Fruit fly (Drosophila melanogaster) whole organism, embryonic: ENCODE data around the gene NitFhit.

Experiments used
- Ada2b ChIP-seq: fragments of 200-800 bp; sonication (Bioruptor generic); IDR thresholded peaks from 2 replicates; pipeline ENCODE4 v1.3.6; 2022; ENCODE audit warnings: missing biosample characterization, missing genetic modification characterization
- Aef1 ChIP-seq: fragments of 200-800 bp; sonication (Bioruptor generic); IDR thresholded peaks from 3 replicates; pipeline ENCODE4 v1.3.6; 2022; ENCODE audit warnings: missing biosample characterization, missing genetic modification characterization
- Awh ChIP-seq: fragments of 200-800 bp; sonication (Bioruptor generic); IDR thresholded peaks from 2 replicates; pipeline ENCODE4, ENCODE4 v1.3.6; 2022; ENCODE audit warnings: missing biosample characterization, missing genetic modification characterization
- BtbVII ChIP-seq: fragments of 200-800 bp; sonication (Bioruptor generic); optimal IDR thresholded peaks from 3 replicates; lab custom pipeline; 2017; ENCODE audit warnings: missing biosample characterization, mild to moderate bottlenecking, missing genetic modification characterization
- CG10979 ChIP-seq: fragments of 200-800 bp; sonication (Bioruptor generic); optimal IDR thresholded peaks from 2 replicates; lab custom pipeline; 2018; ENCODE audit warnings: missing biosample characterization, mild to moderate bottlenecking, missing genetic modification characterization, moderate library complexity
- CG12104 ChIP-seq: fragments of 200-800 bp; sonication (Bioruptor generic); optimal IDR thresholded peaks from 3 replicates; lab custom pipeline; 2016; ENCODE audit warnings: missing biosample characterization, missing genetic modification characterization
- CG13775 ChIP-seq: fragments of 200-800 bp; sonication (Bioruptor generic); optimal IDR thresholded peaks from 3 replicates; lab custom pipeline; 2017; ENCODE audit warnings: missing biosample characterization, mild to moderate bottlenecking, missing genetic modification characterization
- CG14014 ChIP-seq: fragments of 200-800 bp; sonication (Bioruptor generic); IDR thresholded peaks from 2 replicates; pipeline ENCODE4 v1.3.6; 2022; ENCODE audit warnings: missing biosample characterization, missing genetic modification characterization
- CG14441 ChIP-seq: fragments of 200-800 bp; sonication (Bioruptor generic); IDR thresholded peaks from 2 replicates; pipeline ENCODE4 v1.3.6; 2022; ENCODE audit warnings: missing biosample characterization, missing genetic modification characterization
- CG17829 ChIP-seq: fragments of 200-800 bp; optimal IDR thresholded peaks from 2 replicates; lab custom pipeline; 2019; ENCODE audit warnings: missing biosample characterization, mild to moderate bottlenecking, missing genetic modification characterization, moderate library complexity
- CG3065 ChIP-seq: fragments of 200-800 bp; sonication (Bioruptor generic); optimal IDR thresholded peaks from 2 replicates; lab custom pipeline; 2016; ENCODE audit warnings: missing biosample characterization, missing genetic modification characterization
- CG31441 ChIP-seq: fragments of 200-800 bp; sonication (Bioruptor generic); IDR thresholded peaks from 2 replicates; pipeline ENCODE4 v1.3.6; 2022; ENCODE audit warnings: missing biosample characterization, missing genetic modification characterization
- CG34376 ChIP-seq: fragments of 200-800 bp; sonication (Bioruptor generic); optimal IDR thresholded peaks from 2 replicates; lab custom pipeline; 2018; ENCODE audit warnings: missing biosample characterization, mild to moderate bottlenecking, missing genetic modification characterization
- CG42726 ChIP-seq: fragments of 200-800 bp; sonication (Bioruptor generic); IDR thresholded peaks from 2 replicates; pipeline ENCODE4 v1.3.6; 2022; ENCODE audit warnings: missing biosample characterization, missing genetic modification characterization; ENCODE audit not compliant: partially characterized antibody
- CG6654 ChIP-seq: fragments of 200-800 bp; sonication (Bioruptor generic); optimal IDR thresholded peaks from 2 replicates; lab custom pipeline; 2017; ENCODE audit warnings: missing biosample characterization, mild to moderate bottlenecking, missing genetic modification characterization
- CG7928 ChIP-seq: fragments of 200-800 bp; sonication (Bioruptor generic); optimal IDR thresholded peaks from 2 replicates; lab custom pipeline; 2017; ENCODE audit warnings: missing biosample characterization, mild to moderate bottlenecking, missing genetic modification characterization
- CG9817 ChIP-seq: fragments of 200-800 bp; sonication (Bioruptor generic); optimal IDR thresholded peaks from 2 replicates; lab custom pipeline; 2018; ENCODE audit warnings: missing biosample characterization, mild to moderate bottlenecking, missing genetic modification characterization, moderate library complexity
- Dip2 ChIP-seq: fragments of 200-800 bp; sonication (Bioruptor generic); IDR thresholded peaks from 2 replicates; pipeline ENCODE4 v1.3.6; 2022; ENCODE audit warnings: missing biosample characterization, missing genetic modification characterization
- Doc2 ChIP-seq: fragments of 200-800 bp; sonication (Bioruptor generic); IDR thresholded peaks from 2 replicates; pipeline ENCODE4 v1.3.6; 2022; ENCODE audit warnings: missing biosample characterization, missing genetic modification characterization
- Doc3 ChIP-seq: fragments of 200-800 bp; sonication (Bioruptor generic); IDR thresholded peaks from 3 replicates; pipeline ENCODE4 v1.3.6; 2022; ENCODE audit warnings: missing biosample characterization, missing genetic modification characterization; ENCODE audit not compliant: partially characterized antibody
- H2.0 ChIP-seq: fragments of 200-800 bp; sonication (Bioruptor generic); IDR thresholded peaks from 2 replicates; pipeline ENCODE4 v1.3.6; 2022; ENCODE audit warnings: missing biosample characterization, missing genetic modification characterization
- Hey ChIP-seq: fragments of 200-800 bp; sonication (Bioruptor generic); optimal IDR thresholded peaks from 3 replicates; lab custom pipeline; 2018; ENCODE audit warnings: missing biosample characterization, mild to moderate bottlenecking, missing genetic modification characterization
- Hmr ChIP-seq: fragments of 200-800 bp; sonication (Bioruptor generic); optimal IDR thresholded peaks from 3 replicates; lab custom pipeline; 2017; ENCODE audit warnings: mild to moderate bottlenecking, missing biosample characterization, missing genetic modification reagents, missing genetic modification characterization
- Hr39 ChIP-seq: fragments of >200 bp; optimal IDR thresholded peaks from 2 replicates; lab custom pipeline; 2017
- Hr51 ChIP-seq, 2 experiments: fragments of 200-800 bp; sonication (Bioruptor generic); optimal IDR thresholded peaks; 2 replicates in 1 of 2; 3 replicates in 1 of 2; lab custom pipeline; 2016 to 2018; ENCODE audit warnings: missing biosample characterization in 2 of 2, missing genetic modification characterization in 2 of 2, mild to moderate bottlenecking in 1 of 2, moderate library complexity in 1 of 2
- Hsf ChIP-seq: fragments of 200-800 bp; sonication (Bioruptor generic); optimal IDR thresholded peaks from 3 replicates; lab custom pipeline; 2016; ENCODE audit warnings: missing biosample characterization, missing genetic modification characterization
- Jarid2 ChIP-seq: fragments of 200-800 bp; sonication (Bioruptor generic); optimal IDR thresholded peaks from 3 replicates; lab custom pipeline; 2017; ENCODE audit warnings: mild to moderate bottlenecking, missing biosample characterization, missing genetic modification reagents, missing genetic modification characterization
- Kr ChIP-seq: fragments of 200-800 bp; sonication (Bioruptor generic); optimal IDR thresholded peaks from 2 replicates; lab custom pipeline; 2017; ENCODE audit warnings: missing biosample characterization, mild to moderate bottlenecking, missing genetic modification characterization
- Lim3 ChIP-seq: fragments of 200-800 bp; sonication (Bioruptor generic); IDR thresholded peaks from 2 replicates; pipeline ENCODE4 v1.3.6; 2022; ENCODE audit warnings: missing biosample characterization, missing genetic modification characterization
- MTF-1 ChIP-seq: fragments of 200-800 bp; sonication (Bioruptor generic); optimal IDR thresholded peaks from 2 replicates; lab custom pipeline; 2018; ENCODE audit warnings: missing biosample characterization, mild to moderate bottlenecking, missing genetic modification characterization, borderline replicate concordance
- Nf-YA ChIP-seq: fragments of 200-800 bp; sonication (Bioruptor generic); IDR thresholded peaks from 2 replicates; pipeline ENCODE4 v1.3.6; 2022; ENCODE audit warnings: missing biosample characterization, missing genetic modification characterization
- Poxn ChIP-seq: fragments of 200-800 bp; sonication (Bioruptor generic); IDR thresholded peaks from 2 replicates; pipeline ENCODE4 v1.3.6; 2022; ENCODE audit warnings: missing biosample characterization, missing genetic modification characterization
- Sry-β ChIP-seq: fragments of 200-800 bp; sonication (Bioruptor generic); optimal IDR thresholded peaks from 2 replicates; lab custom pipeline; 2018; ENCODE audit warnings: missing biosample characterization, mild to moderate bottlenecking, missing genetic modification characterization, moderate library complexity
- ap ChIP-seq: fragments of 200-800 bp; sonication (Bioruptor generic); IDR thresholded peaks from 2 replicates; pipeline ENCODE4 v1.3.6; 2022; ENCODE audit warnings: missing biosample characterization, missing genetic modification characterization
- bsh ChIP-seq, 2 experiments: fragments of 200-800 bp; sonication (Bioruptor generic); optimal IDR thresholded peaks; 2 replicates each; lab custom pipeline; 2017 to 2018; ENCODE audit warnings: mild to moderate bottlenecking in 2 of 2, missing biosample characterization in 2 of 2, missing genetic modification characterization in 2 of 2, moderate library complexity in 1 of 2
- eve ChIP-seq, 2 experiments: fragments of >200 bp; optimal IDR thresholded peaks; 2 replicates each; lab custom pipeline; 2017; ENCODE audit warnings: missing biosample characterization in 2 of 2, missing genetic modification characterization in 2 of 2
- eyg ChIP-seq: fragments of 200-800 bp; sonication (Bioruptor generic); optimal IDR thresholded peaks from 3 replicates; lab custom pipeline; 2016; ENCODE audit warnings: missing biosample characterization, missing genetic modification characterization
- gem ChIP-seq: fragments of 200-800 bp; sonication (Bioruptor generic); optimal IDR thresholded peaks from 2 replicates; lab custom pipeline; 2019; ENCODE audit warnings: missing biosample characterization, mild to moderate bottlenecking, missing genetic modification characterization, moderate library complexity
- lbe ChIP-seq: fragments of 200-800 bp; sonication (Bioruptor generic); optimal IDR thresholded peaks from 2 replicates; lab custom pipeline; 2016; ENCODE audit warnings: missing biosample characterization, mild to moderate bottlenecking, missing genetic modification characterization
- lmd ChIP-seq: fragments of 200-800 bp; sonication (Bioruptor generic); IDR thresholded peaks from 2 replicates; pipeline ENCODE4 v1.3.6; 2022; ENCODE audit warnings: missing biosample characterization, missing genetic modification characterization
- luna ChIP-seq: fragments of 200-800 bp; sonication (Bioruptor generic); optimal IDR thresholded peaks from 2 replicates; lab custom pipeline; 2016; ENCODE audit warnings: missing biosample characterization, missing genetic modification characterization
- nerfin-1 ChIP-seq: fragments of 200-800 bp; sonication (Bioruptor generic); optimal IDR thresholded peaks from 3 replicates; lab custom pipeline; 2019; ENCODE audit warnings: missing biosample characterization, mild to moderate bottlenecking, missing genetic modification characterization, moderate library complexity
- org-1 ChIP-seq: fragments of 200-800 bp; sonication (Bioruptor generic); optimal IDR thresholded peaks from 2 replicates; lab custom pipeline; 2017; ENCODE audit warnings: missing biosample characterization, missing genetic modification characterization
- pho ChIP-seq: fragments of 200-800 bp; sonication (Bioruptor generic); optimal IDR thresholded peaks from 2 replicates; lab custom pipeline; 2016; ENCODE audit warnings: missing biosample characterization, missing genetic modification characterization
- sd ChIP-seq: fragments of 200-800 bp; sonication (Bioruptor generic); optimal IDR thresholded peaks from 3 replicates; lab custom pipeline; 2018; ENCODE audit warnings: missing biosample characterization, mild to moderate bottlenecking, missing genetic modification characterization, moderate library complexity
- sim ChIP-seq: fragments of 200-800 bp; sonication (Bioruptor generic); IDR thresholded peaks from 2 replicates; pipeline ENCODE4 v1.3.6; 2022; ENCODE audit warnings: missing biosample characterization, missing genetic modification characterization
- sob ChIP-seq: fragments of 200-800 bp; sonication (Bioruptor generic); IDR thresholded peaks from 2 replicates; pipeline ENCODE4 v1.3.6; 2022; ENCODE audit warnings: missing biosample characterization, missing genetic modification characterization
- trh ChIP-seq: fragments of 200-800 bp; sonication (Bioruptor generic); optimal IDR thresholded peaks from 2 replicates; lab custom pipeline; 2016; ENCODE audit warnings: missing biosample characterization, missing genetic modification characterization

Gene NitFhit

dm6 chr3L:233251-233650, 29.7 kb downstream of the NitFhit start, which contains the start of gene CG34453:
Gene CG34453 (minus strand): TSS chr3L:233351.
- TF ChIP-seq Hsf (GFP tag; lab: Kevin White, UChicago) (no peak), eve (GFP tag; optimal IDR thresholded peaks at IDR 0.05; lab: Kevin White, UChicago) (peak in 1 of 2 experiments; percentile 33)
- TF ChIP-seq, all 482 proteins: peak for 1

dm6 chr3L:234337-234736, 30.8 kb downstream of the NitFhit start:
- TF ChIP-seq CG14441 (GFP tag; lab: Robert Waterston, UW), result no peak
- TF ChIP-seq bsh (GFP tag; optimal IDR thresholded peaks at IDR 0.05; lab: Kevin White, UChicago), result no peak
- TF ChIP-seq CG31441 (GFP tag; lab: Robert Waterston, UW), result no peak
- no peak for TF ChIP-seq org-1 (GFP tag; lab: Kevin White, UChicago)
- TF ChIP-seq Nf-YA (GFP tag; lab: Robert Waterston, UW), result no peak
- TF ChIP-seq H2.0 (GFP tag; lab: Robert Waterston, UW), result no peak
- no peak for TF ChIP-seq Hmr (GFP tag; lab: Kevin White, UChicago)
- TF ChIP-seq Hr51 (GFP tag; optimal IDR thresholded peaks at IDR 0.05; lab: Kevin White, UChicago), result no peak
- no peak for TF ChIP-seq BtbVII
- no peak for TF ChIP-seq pho
- no peak for TF ChIP-seq sd (tag; lab: Kevin White, UChicago)
- TF ChIP-seq ap (GFP tag; lab: Robert Waterston, UW), result no peak
- TF ChIP-seq Lim3 (GFP tag; lab: Robert Waterston, UW), result no peak
- TF ChIP-seq trh (GFP tag; lab: Kevin White, UChicago), result no peak
- TF ChIP-seq nerfin-1, result no peak
- no peak for TF ChIP-seq CG12104 (GFP tag; lab: Kevin White, UChicago)
- TF ChIP-seq CG7928, result no peak

dm6 chr3L:246644-247199, 43.2 kb downstream of the NitFhit start:
- TF ChIP-seq Hey (no peak), sob (GFP tag; lab: Robert Waterston, UW) (0 out of 2 replicates have a peak, but pooled peaks have one; percentile 42), Jarid2 (GFP tag; lab: Kevin White, UChicago) (no peak), MTF-1 (GFP tag; lab: Kevin White, UChicago) (no peak), Dip2 (GFP tag; lab: Robert Waterston, UW) (no peak), CG6654 (GFP tag; lab: Kevin White, UChicago) (no peak), CG42726 (peak; percentile 81), CG10979 (tag; lab: Kevin White, UChicago) (peak; percentile 19), Aef1 (GFP tag; lab: Robert Waterston, UW) (peak; percentile 27; the same call in 1 of the 3 replicates), CG9817 (tag; lab: Kevin White, UChicago) (no peak), Hr39 (lab: Kevin White, UChicago) (no peak), CG17829 (peak; percentile 49), Doc2 (GFP tag; lab: Robert Waterston, UW) (no peak), lbe (GFP tag; lab: Kevin White, UChicago) (peak; percentile 38), eyg (GFP tag; lab: Kevin White, UChicago) (peak; percentile 17), Ada2b (GFP tag; lab: Robert Waterston, UW) (peak; percentile 22; the same call in 1 of the 2 replicates), Doc3 (GFP tag; lab: Robert Waterston, UW) (no peak), Poxn (no peak), Sry-β (GFP tag; lab: Kevin White, UChicago) (no peak), lmd (peak; percentile 40; the same call in 1 of the 2 replicates), Kr (GFP tag; lab: Kevin White, UChicago) (no peak), CG13775 (GFP tag; lab: Kevin White, UChicago) (peak; percentile 54), CG14014 (GFP tag; lab: Robert Waterston, UW) (peak; percentile 60), CG3065 (GFP tag; lab: Kevin White, UChicago) (peak; percentile 24), luna (GFP tag; lab: Kevin White, UChicago) (no peak), gem (tag; lab: Kevin White, UChicago) (no peak), Awh (GFP tag; lab: Robert Waterston, UW) (no peak), CG34376 (GFP tag; lab: Kevin White, UChicago) (peak; percentile 52), sim (GFP tag; lab: Robert Waterston, UW) (no peak)
